Worm (Caenorhabditis elegans): ENCODE measurements around the gene C06H5.14.

ce11 chrV:17947266-17947665 lies 43.3 kb downstream of the C06H5.14 start:
- TF ChIP-seq ref-1 (GFP tag; conservative IDR thresholded peaks at IDR 0.05) = no peak
- no peak for TF ChIP-seq cog-1 (tag; optimal IDR thresholded peaks at IDR 0.05)
- TF ChIP-seq T22C8.4 (GFP tag; IDR thresholded peaks at IDR 0.05) = no peak
- no peak for TF ChIP-seq tab-1 (GFP tag; IDR thresholded peaks at IDR 0.05)
- no peak for TF ChIP-seq med-1 (GFP tag; optimal IDR thresholded peaks at IDR 0.05; ENCODE audit: insufficient read depth)
- TF ChIP-seq ztf-23 (GFP tag; IDR thresholded peaks at IDR 0.05) = no peak

Measured in whole organism, midembryonic.